Worm (Caenorhabditis elegans) whole organism, L1 larva: ENCODE data around the gene F08G2.4.

Source experiments
- ama-1 ChIP-seq: fragments of 150-350 bp; optimal IDR thresholded peaks from 2 replicates; lab custom pipeline; 2014
- elt-2 ChIP-seq: sonication (generic microtip); optimal IDR thresholded peaks from 2 replicates; lab custom pipeline; 2016; ENCODE audit warnings: missing genetic modification characterization, mild to moderate bottlenecking, inconsistent platforms, missing compliant biosample characterization, missing genetic modification reagents
- fkh-10 ChIP-seq: sonication (generic microtip); optimal IDR thresholded peaks from 2 replicates; lab custom pipeline; 2017; ENCODE audit warnings: missing biosample characterization, missing genetic modification reagents, missing genetic modification characterization
- lin-13 ChIP-seq: fragments of 150-350 bp; optimal IDR thresholded peaks from 2 replicates; lab custom pipeline; 2014; ENCODE audit warnings: missing biosample characterization, missing genetic modification reagents, missing genetic modification characterization
- lsy-2 ChIP-seq, 2 experiments: fragments of 150-350 bp; optimal IDR thresholded peaks; 2 replicates each; lab custom pipeline; 2014; ENCODE audit warnings: missing biosample characterization in 2 of 2, missing genetic modification characterization in 2 of 2
- pqm-1 ChIP-seq: sonication (generic microtip); optimal IDR thresholded peaks from 3 replicates; lab custom pipeline; 2017; ENCODE audit warnings: missing biosample characterization, missing genetic modification characterization
- ztf-4 ChIP-seq: fragments of 150-350 bp; optimal IDR thresholded peaks from 2 replicates; lab custom pipeline; 2014; ENCODE audit warnings: missing biosample characterization, missing genetic modification characterization

- TF ChIP-seq pqm-1 (tag; lab: Kevin White, UChicago), result no peak
- TF ChIP-seq fkh-10, result no peak
- no peak for TF ChIP-seq elt-2 (tag; lab: Kevin White, UChicago)
- TF ChIP-seq lsy-2 (tag; optimal IDR thresholded peaks at IDR 0.05; lab: Kevin White, UChicago), result no peak
- no peak for TF ChIP-seq ama-1 (lab: Kevin White, UChicago)
- no peak for TF ChIP-seq ztf-4 (tag; lab: Kevin White, UChicago)
- TF ChIP-seq lin-13 (GFP tag; lab: Kevin White, UChicago), result no peak
These were observed 21.6 kb downstream of the F08G2.4 start, which contains the start of gene F08G2.8 for ce11 chrII:13852004-13852403.
